Fruit fly (Drosophila melanogaster) Kc167 (cell line): ENCODE data around the gene CG13113.

Experiments
- Myc ChIP-seq: fragments of >200 bp; optimal IDR thresholded peaks from 2 replicates; lab custom pipeline; 2017; ENCODE audit warnings: missing external identifiers
- Sin3A ChIP-seq: fragments of >200 bp; optimal IDR thresholded peaks from 2 replicates; lab custom pipeline; 2018; ENCODE audit warnings: missing external identifiers
- h ChIP-seq: fragments of >200 bp; optimal IDR thresholded peaks from 3 replicates; lab custom pipeline; 2018; ENCODE audit warnings: missing external identifiers
- insv ChIP-seq: fragments of >200 bp; optimal IDR thresholded peaks from 3 replicates; lab custom pipeline; 2018; ENCODE audit warnings: missing external identifiers
- psq ChIP-seq: fragments of >200 bp; optimal IDR thresholded peaks from 2 replicates; lab custom pipeline; 2017; ENCODE audit warnings: missing external identifiers
- ttk ChIP-seq: sonication (Bioruptor generic); optimal IDR thresholded peaks from 2 replicates; lab custom pipeline; 2017; ENCODE audit warnings: missing external identifiers

The CG13113 gene

DNA sequence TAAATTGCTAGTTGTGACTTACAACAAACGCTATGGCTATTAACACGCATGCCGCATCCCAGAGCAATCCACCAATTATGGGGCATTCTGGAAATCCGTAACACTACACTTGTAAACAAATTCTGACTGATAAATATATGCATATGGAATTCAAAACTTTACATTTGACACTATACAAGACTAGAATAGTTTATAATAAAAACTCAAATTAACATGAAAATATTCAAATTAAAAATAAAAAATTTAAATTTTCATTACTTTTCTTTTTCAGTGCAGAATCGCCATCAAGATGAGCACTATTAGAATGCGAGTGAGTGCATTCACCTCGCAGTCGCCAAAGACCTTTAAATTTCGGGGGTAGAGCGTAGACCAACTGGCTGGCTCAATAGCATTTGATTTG is 42.0 kb downstream of the CG13113 start:
- TF ChIP-seq insv (lab: Kevin White, UChicago) (no peak), psq (lab: Kevin White, UChicago) (no peak), Myc (lab: Kevin White, UChicago) (no peak), h (lab: Kevin White, UChicago) (no peak), Sin3A (lab: Kevin White, UChicago) (no peak), ttk (lab: Kevin White, UChicago) (no peak)

- TF ChIP-seq Myc (lab: Kevin White, UChicago) (no peak), Sin3A (lab: Kevin White, UChicago) (no peak), ttk (lab: Kevin White, UChicago) (no peak), psq (lab: Kevin White, UChicago) (no peak), insv (lab: Kevin White, UChicago) (no peak), h (lab: Kevin White, UChicago) (no peak)
Measured at dm6 chr2L:9589176-9589575, 45.2 kb downstream of the CG13113 start, which contains the start of gene CG3841. TSS of gene CG3841 (plus strand) at chr2L:9589476.

DNA sequence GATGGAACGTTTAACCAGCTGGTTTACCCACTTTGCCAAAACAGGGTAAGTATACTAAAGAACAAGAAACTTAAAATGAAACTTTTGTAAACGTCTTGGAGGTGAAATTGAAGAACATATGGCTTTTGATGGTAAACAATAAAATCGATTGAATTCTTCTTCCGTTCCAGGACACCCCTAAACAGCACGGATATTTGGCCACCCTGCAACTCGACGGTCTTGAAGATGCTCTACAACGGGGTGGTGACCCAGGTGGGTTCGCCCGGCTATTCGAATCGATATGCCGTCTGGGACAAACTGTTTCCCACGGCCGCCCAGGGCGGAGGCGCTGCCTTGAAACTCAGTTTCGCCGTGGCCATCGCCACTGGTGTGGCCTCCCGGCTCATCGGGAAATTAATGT is 47.2 kb downstream of the CG13113 start:
- no peak for TF ChIP-seq Sin3A (lab: Kevin White, UChicago)
- TF ChIP-seq Myc (lab: Kevin White, UChicago): no peak
- no peak for TF ChIP-seq h (lab: Kevin White, UChicago)
- no peak for TF ChIP-seq psq (lab: Kevin White, UChicago)
- no peak for TF ChIP-seq ttk (lab: Kevin White, UChicago)
- no peak for TF ChIP-seq insv (lab: Kevin White, UChicago)
